In genomic region chrIII:3786427-3786935, ce11 we compare ENCODE assay signal across 1 worm cellular context.
TF ChIP-seq lines count a peak whose summit lies in the region.

TSS of gene acy-3 (minus strand) at chrIII:3786477.

TF ChIP-seq in whole organism, L4 larva, 104 proteins besides CTCF, POLR2A, EP300 and RAD21 (continued from another document):
- TF ChIP-seq set-16 (GFP tag; IDR thresholded peaks at IDR 0.05; lab: Robert Waterston, UW) = peak; percentile 42
- no peak for TF ChIP-seq snpc-1.2 (GFP tag; IDR thresholded peaks at IDR 0.05; lab: Robert Waterston, UW)
- TF ChIP-seq pha-4 (GFP tag; IDR thresholded peaks at IDR 0.05; lab: Robert Waterston, UW) = no peak
- TF ChIP-seq pha-4 (tag; optimal IDR thresholded peaks at IDR 0.05; lab: Kevin White, UChicago) = no peak
- TF ChIP-seq nhr-237 (tag; optimal IDR thresholded peaks at IDR 0.05; lab: Kevin White, UChicago) = no peak
- no peak for TF ChIP-seq lin-38 (GFP tag; IDR thresholded peaks at IDR 0.05; lab: Robert Waterston, UW)
- TF ChIP-seq lin-15B (tag; optimal IDR thresholded peaks at IDR 0.05; lab: Kevin White, UChicago) = no peak
- no peak for TF ChIP-seq F49E8.2 (tag; optimal IDR thresholded peaks at IDR 0.05; lab: Kevin White, UChicago; ENCODE audit: borderline replicate concordance)
- TF ChIP-seq mdt-29 (GFP tag; IDR thresholded peaks at IDR 0.05; lab: Robert Waterston, UW) = no peak
- TF ChIP-seq nhr-28 (tag; optimal IDR thresholded peaks at IDR 0.05; lab: Kevin White, UChicago) = peak; percentile 57
- TF ChIP-seq ztf-11 (tag; optimal IDR thresholded peaks at IDR 0.05; lab: Kevin White, UChicago) = no peak
- TF ChIP-seq F44E2.7 (GFP tag; IDR thresholded peaks at IDR 0.05; lab: Robert Waterston, UW) = no peak
- peak; percentile 17 for TF ChIP-seq aha-1 (tag; lab: Kevin White, UChicago)
- TF ChIP-seq lin-1 (GFP tag; IDR thresholded peaks at IDR 0.05; lab: Robert Waterston, UW) = peak; percentile 30; the same call in 1 of the 2 replicates
- TF ChIP-seq spr-1 (tag; optimal IDR thresholded peaks at IDR 0.05; lab: Kevin White, UChicago) = peak; percentile 6
- no peak for TF ChIP-seq nhr-76 (tag; optimal IDR thresholded peaks at IDR 0.05; lab: Kevin White, UChicago)
- peak; percentile 27 for TF ChIP-seq dpl-1 (GFP tag; optimal IDR thresholded peaks at IDR 0.05; lab: Kevin White, UChicago)
- no peak for TF ChIP-seq ctbp-1 (GFP tag; IDR thresholded peaks at IDR 0.05; lab: Robert Waterston, UW)
- peak; percentile 23 for TF ChIP-seq nhr-77 (tag; optimal IDR thresholded peaks at IDR 0.05; lab: Kevin White, UChicago)
- no peak for TF ChIP-seq Y48G9A.11 (GFP tag; IDR thresholded peaks at IDR 0.05; lab: Robert Waterston, UW)
- TF ChIP-seq fos-1 (tag; optimal IDR thresholded peaks at IDR 0.05; lab: Kevin White, UChicago) = no peak
- no peak for TF ChIP-seq lim-7 (GFP tag; IDR thresholded peaks at IDR 0.05; lab: Robert Waterston, UW)
- TF ChIP-seq hif-1 (tag; optimal IDR thresholded peaks at IDR 0.05; lab: Kevin White, UChicago) = peak in 1 of 2 experiments; percentile 26
- TF ChIP-seq T26A8.4 (GFP tag; IDR thresholded peaks at IDR 0.05; lab: Robert Waterston, UW) = peak; percentile 72; the same call in 1 of the 2 replicates
- no peak for TF ChIP-seq skn-1 (tag; optimal IDR thresholded peaks at IDR 0.05; lab: Kevin White, UChicago)
- TF ChIP-seq lin-39 (tag; optimal IDR thresholded peaks at IDR 0.05; lab: Kevin White, UChicago) = no peak
